Fruit fly (Drosophila melanogaster) whole organism, prepupa: ENCODE data around the gene Tcs4.

Experiments used
- Blimp-1 ChIP-seq: fragments of 200-800 bp; sonication (Bioruptor generic); optimal IDR thresholded peaks from 3 replicates; lab custom pipeline; 2017; ENCODE audit warnings: missing biosample characterization, missing genetic modification characterization, mild to moderate bottlenecking, moderate library complexity, missing genetic modification reagents
- CG4318 ChIP-seq: fragments of 200-800 bp; sonication (Bioruptor generic); optimal IDR thresholded peaks from 3 replicates; lab custom pipeline; 2017; ENCODE audit warnings: missing biosample characterization, mild to moderate bottlenecking, missing genetic modification characterization
- CG6792 ChIP-seq: fragments of 200-800 bp; sonication (Bioruptor generic); optimal IDR thresholded peaks from 3 replicates; lab custom pipeline; 2016; ENCODE audit warnings: missing biosample characterization, missing genetic modification characterization
- CG6854 ChIP-seq: fragments of 200-800 bp; sonication (Bioruptor generic); optimal IDR thresholded peaks from 2 replicates; lab custom pipeline; 2017; ENCODE audit warnings: missing biosample characterization, mild to moderate bottlenecking, missing genetic modification characterization
- CG7368 ChIP-seq: fragments of 200-800 bp; sonication (Bioruptor generic); optimal IDR thresholded peaks from 3 replicates; lab custom pipeline; 2016; ENCODE audit warnings: missing biosample characterization, missing genetic modification characterization
- CG8632 ChIP-seq: fragments of 200-800 bp; sonication (Bioruptor generic); optimal IDR thresholded peaks from 3 replicates; lab custom pipeline; 2016; ENCODE audit warnings: missing biosample characterization, missing genetic modification characterization
- Hr39 ChIP-seq: fragments of 200-800 bp; sonication (Bioruptor generic); optimal IDR thresholded peaks from 2 replicates; lab custom pipeline; 2016; ENCODE audit warnings: missing biosample characterization, missing genetic modification characterization
- Met ChIP-seq: fragments of 200-800 bp; sonication (Bioruptor generic); optimal IDR thresholded peaks from 3 replicates; lab custom pipeline; 2016; ENCODE audit warnings: missing biosample characterization, missing genetic modification characterization

dm6 chrX:19665684-19666141 is 35.8 kb downstream of the Tcs4 start:
- TF ChIP-seq CG6854, result peak; percentile 23
- no peak for TF ChIP-seq CG7368 (GFP tag; lab: Kevin White, UChicago)
- no peak for TF ChIP-seq CG8632 (GFP tag; lab: Kevin White, UChicago)
- peak; percentile 24 for TF ChIP-seq Blimp-1 (GFP tag; lab: Kevin White, UChicago)
- TF ChIP-seq Hr39 (GFP tag; lab: Kevin White, UChicago), result peak; percentile 50
- no peak for TF ChIP-seq CG4318
- peak; percentile 27 for TF ChIP-seq Met
- peak; percentile 30 for TF ChIP-seq CG6792
